Worm (Caenorhabditis elegans) whole organism, mixed stage, embryonic: Measurements from ENCODE around the gene clec-228.

ENCODE experiments used
- flh-1 ChIP-seq: fragments of 200-800 bp; sonication (Bioruptor generic); optimal IDR thresholded peaks from 2 replicates; lab custom pipeline; 2018; ENCODE audit warnings: mild to moderate bottlenecking, missing genetic modification characterization, moderate library complexity, missing compliant biosample characterization
- mep-1 ChIP-seq: fragments of 150-350 bp; optimal IDR thresholded peaks from 2 replicates; lab custom pipeline; 2017; ENCODE audit warnings: missing biosample characterization, missing genetic modification reagents, missing genetic modification characterization, inconsistent platforms
- nhr-12 ChIP-seq: fragments of 150-350 bp; optimal IDR thresholded peaks from 2 replicates; lab custom pipeline; 2014; ENCODE audit warnings: missing biosample characterization, missing genetic modification characterization
- nhr-28 ChIP-seq: fragments of 150-350 bp; optimal IDR thresholded peaks from 2 replicates; lab custom pipeline; 2014; ENCODE audit warnings: missing biosample characterization, missing genetic modification characterization
- pha-4 ChIP-seq: fragments of 150-350 bp; optimal IDR thresholded peaks from 2 replicates; lab custom pipeline; 2018; ENCODE audit warnings: missing biosample characterization, missing genetic modification reagents, missing genetic modification characterization
- snpc-4 ChIP-seq: fragments of 150-350 bp; optimal IDR thresholded peaks from 2 replicates; lab custom pipeline; 2014; ENCODE audit warnings: missing biosample characterization, missing genetic modification characterization
- sptf-1 ChIP-seq: sonication (generic microtip); optimal IDR thresholded peaks from 2 replicates; lab custom pipeline; 2017; ENCODE audit warnings: mild to moderate bottlenecking, missing genetic modification characterization, moderate library complexity, missing compliant biosample characterization
- unc-62 ChIP-seq: fragments of 150-350 bp; optimal IDR thresholded peaks from 2 replicates; lab custom pipeline; 2014; ENCODE audit warnings: missing biosample characterization, missing genetic modification reagents, missing genetic modification characterization

DNA sequence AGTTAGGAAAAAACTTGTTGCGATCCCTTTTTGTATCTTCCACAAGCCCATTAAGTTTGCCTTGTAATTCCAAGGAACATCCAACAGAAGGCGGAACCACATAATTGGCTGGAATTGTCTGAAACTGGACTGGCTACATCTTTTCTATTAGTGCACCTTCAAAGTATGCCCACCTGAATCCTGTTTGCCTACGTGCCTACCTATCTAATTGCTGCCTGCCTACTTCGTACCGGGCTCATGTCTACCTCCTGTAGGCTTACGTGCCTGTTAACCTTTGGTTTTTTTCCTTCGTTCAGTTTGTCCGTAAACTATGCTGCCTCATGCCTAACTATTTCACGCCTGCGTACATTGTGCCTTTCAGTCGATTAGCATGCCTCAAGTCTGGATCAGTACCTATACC is 1.9 kb downstream of the clec-228 start, which contains the start of gene wrt-7:
- TF ChIP-seq pha-4 (no peak), nhr-12 (tag; lab: Kevin White, UChicago) (no peak), nhr-28 (tag; lab: Kevin White, UChicago) (no peak), sptf-1 (no peak), flh-1 (GFP tag; lab: Kevin White, UChicago) (no peak), unc-62 (GFP tag; lab: Kevin White, UChicago) (no peak), snpc-4 (tag; lab: Kevin White, UChicago) (no peak), mep-1 (no peak)
